Worm (Caenorhabditis elegans): ENCODE data around the gene R01E6.2.

Gene R01E6.2

DNA sequence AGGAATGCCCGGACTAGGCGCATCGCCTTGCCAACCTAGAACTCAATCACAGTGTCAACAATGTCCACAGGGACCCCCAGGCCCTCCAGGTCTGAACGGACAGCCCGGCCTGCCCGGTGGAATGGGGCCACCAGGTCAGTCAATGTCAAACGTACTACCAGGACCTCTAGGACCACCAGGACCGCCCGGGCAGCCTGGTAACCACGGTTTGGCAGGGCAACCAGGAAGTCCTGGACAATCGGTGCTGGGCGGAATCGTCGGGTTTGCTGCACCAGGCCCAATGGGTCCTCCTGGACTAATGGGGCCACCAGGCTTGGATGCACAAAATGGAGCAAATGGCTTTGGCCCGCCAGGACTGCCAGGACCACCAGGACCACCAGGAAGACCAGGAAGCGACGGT, 24.4 kb upstream of the R01E6.2 start:
- TF ChIP-seq egrh-3 (GFP tag; IDR thresholded peaks at IDR 0.05), result peak; percentile 51; the same call in 1 of the 2 replicates
- TF ChIP-seq madf-3 (GFP tag; IDR thresholded peaks at IDR 0.05), result no peak
- no peak for TF ChIP-seq bed-2 (GFP tag; IDR thresholded peaks at IDR 0.05)
- no peak for TF ChIP-seq ceh-58 (GFP tag; IDR thresholded peaks at IDR 0.05)
- peak; percentile 90 for TF ChIP-seq zfh-2 (GFP tag; conservative IDR thresholded peaks at IDR 0.05)
- TF ChIP-seq akir-1 (GFP tag; optimal IDR thresholded peaks at IDR 0.05), result no peak
- no peak for TF ChIP-seq rec-8 (tag; optimal IDR thresholded peaks at IDR 0.05)

DNA sequence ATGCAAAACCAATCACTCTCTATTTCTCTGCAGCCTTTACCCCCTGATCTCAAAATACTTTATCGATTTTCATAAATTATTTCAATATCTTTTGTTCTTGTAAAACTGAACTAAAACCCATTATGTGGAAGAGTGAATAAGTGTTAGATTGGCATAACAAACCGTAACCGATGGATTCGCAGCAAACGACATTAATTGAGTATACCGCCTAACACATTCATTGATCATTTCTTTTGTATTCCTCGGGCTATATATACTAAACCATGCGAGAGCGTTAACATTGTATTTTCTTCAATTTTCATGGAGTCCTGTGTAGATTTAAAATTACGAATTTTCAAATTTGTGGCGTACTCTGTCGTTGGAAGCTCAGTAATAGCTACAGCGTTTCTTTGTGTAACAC, 23.4 kb upstream of the R01E6.2 start, which contains the start of gene col-9:
Gene col-9 (plus strand): TSS at position 301 of the 400 bp plus-strand sequence.
- TF ChIP-seq mxl-1 (tag; optimal IDR thresholded peaks at IDR 0.05), result no peak

DNA sequence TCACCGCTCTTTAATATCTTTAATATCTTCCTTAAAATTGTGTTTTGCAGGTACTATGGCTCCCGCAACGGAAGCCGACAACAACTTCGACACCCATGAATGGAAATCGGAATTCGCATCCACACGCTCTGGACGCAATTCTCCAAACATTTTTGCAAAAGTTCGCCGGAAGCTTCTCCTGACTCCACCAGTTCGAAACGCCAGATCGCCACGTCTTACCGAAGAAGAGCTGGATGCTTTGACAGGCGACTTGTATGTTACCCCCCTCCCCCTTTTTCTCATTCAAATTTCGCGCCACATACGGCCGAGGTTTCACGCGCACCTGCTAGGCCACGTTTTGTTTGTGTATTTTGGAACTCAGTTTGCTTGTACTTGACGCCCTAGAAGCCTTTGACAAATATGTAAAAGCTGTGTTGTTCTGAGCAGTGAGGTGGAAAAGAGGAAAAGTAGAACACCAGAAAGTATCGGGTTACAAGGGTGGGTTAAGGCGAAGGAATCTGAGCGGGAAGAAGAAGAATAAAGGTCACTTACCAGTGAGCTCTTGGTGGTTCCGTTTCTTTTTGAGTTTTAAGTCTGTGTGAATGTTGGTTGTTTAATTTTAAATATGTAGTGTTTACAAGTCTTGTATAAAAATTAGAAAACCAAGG, 18.5 kb upstream of the R01E6.2 start, which contains the start of gene unc-84:
Gene unc-84 (plus strand): TSS at position 51 of the 647 bp plus-strand sequence.
- TF ChIP-seq lin-54 (GFP tag; optimal IDR thresholded peaks at IDR 0.05) (peak; percentile 10), zfh-2 (GFP tag; conservative IDR thresholded peaks at IDR 0.05) (peak; percentile 58; the same call in 1 of the 2 replicates), egrh-3 (GFP tag; IDR thresholded peaks at IDR 0.05) (no peak)

DNA sequence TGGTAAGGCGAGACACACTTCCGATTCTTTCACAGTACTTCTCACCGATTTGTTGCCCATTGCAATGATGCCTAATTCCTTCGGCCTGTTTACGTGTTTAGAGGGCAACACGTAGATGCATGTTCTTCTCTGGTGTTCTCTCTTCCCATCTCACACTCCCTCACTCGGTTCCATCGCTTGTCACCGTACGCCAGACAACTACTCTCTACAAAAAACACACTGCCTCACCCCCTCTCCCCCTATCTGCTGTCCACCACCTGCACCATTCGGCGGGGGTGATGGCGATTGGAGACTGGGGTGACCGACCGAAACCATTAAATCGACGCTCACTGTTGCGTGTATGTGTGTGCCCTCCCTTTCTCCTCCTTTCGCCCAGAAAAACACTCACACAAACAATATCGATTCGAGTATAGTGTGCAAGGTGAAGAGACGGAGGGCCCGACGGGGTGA, 17.6 kb upstream of the R01E6.2 start:
- TF ChIP-seq rcor-1 (GFP tag; IDR thresholded peaks at IDR 0.05) (no peak), K12H6.12 (tag; optimal IDR thresholded peaks at IDR 0.05) (peak; percentile 39), T26A5.8 (tag; optimal IDR thresholded peaks at IDR 0.05) (no peak), ceh-27 (GFP tag; optimal IDR thresholded peaks at IDR 0.05) (peak; percentile 12), lin-26 (GFP tag; IDR thresholded peaks at IDR 0.05) (0 out of 2 replicates have a peak, but pooled peaks have one; percentile 45), unc-130 (GFP tag; optimal IDR thresholded peaks at IDR 0.05) (no peak), nhr-120 (GFP tag; IDR thresholded peaks at IDR 0.05) (no peak), snpc-4 (GFP tag; optimal IDR thresholded peaks at IDR 0.05) (no peak), snpc-4 (tag; optimal IDR thresholded peaks at IDR 0.05) (peak in 2 of 4 experiments; percentile 7 to 52), aptf-2 (GFP tag; conservative IDR thresholded peaks at IDR 0.05) (0 out of 2 replicates have a peak, but pooled peaks have one; percentile 55), mcd-1 (GFP tag; IDR thresholded peaks at IDR 0.05) (peak; percentile 38), F52B5.7 (tag; optimal IDR thresholded peaks at IDR 0.05) (peak; percentile 63), hmg-1.2 (GFP tag; IDR thresholded peaks at IDR 0.05) (peak; percentile 48; the same call in 1 of the 2 replicates), egrh-3 (GFP tag; IDR thresholded peaks at IDR 0.05) (peak; percentile 59), die-1 (tag; optimal IDR thresholded peaks at IDR 0.05) (peak; percentile 16), lin-54 (GFP tag; optimal IDR thresholded peaks at IDR 0.05) (peak; percentile 5), gei-17 (GFP tag; optimal IDR thresholded peaks at IDR 0.05) (peak; percentile 33), let-526 (GFP tag; IDR thresholded peaks at IDR 0.05) (no peak), tbx-9 (tag; optimal IDR thresholded peaks at IDR 0.05; ENCODE audit: borderline replicate concordance) (no peak), nhr-80 (tag; optimal IDR thresholded peaks at IDR 0.05) (peak; percentile 53), ztf-18 (tag; optimal IDR thresholded peaks at IDR 0.05) (peak; percentile 10)

DNA sequence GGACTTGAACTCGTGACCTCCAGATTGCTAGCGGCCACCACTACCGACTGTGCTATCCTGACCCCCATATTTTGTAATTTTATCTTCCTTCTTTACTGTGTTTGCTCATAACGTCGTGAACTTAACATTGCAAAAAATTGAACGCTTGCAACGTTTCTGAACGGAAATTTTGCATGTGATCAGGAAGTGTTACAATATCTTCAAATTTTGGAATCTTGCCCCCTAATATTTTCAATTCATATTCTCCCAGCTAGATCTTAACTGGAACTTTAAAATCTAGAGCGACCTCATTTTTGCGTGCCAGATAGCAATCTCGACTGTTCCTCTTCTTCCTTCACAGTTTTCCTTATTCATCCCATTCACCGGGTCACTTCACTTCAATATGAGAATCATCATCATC, 15.5 kb upstream of the R01E6.2 start, which contains the start of gene F54B11.10:
Gene F54B11.10 (plus strand): TSS at position 301 of the 400 bp plus-strand sequence.
- TF ChIP-seq ceh-91 (GFP tag; IDR thresholded peaks at IDR 0.05) (no peak), rpc-1 (optimal IDR thresholded peaks at IDR 0.05) (no peak), rpc-1 (tag; optimal IDR thresholded peaks at IDR 0.05) (peak; percentile 51)
